Worm (Caenorhabditis elegans) whole organism, early embryonic: ENCODE measurements around the gene ZK1240.2.

Experiments
- B0310.2 ChIP-seq: sonication (generic microtip); optimal IDR thresholded peaks from 2 replicates; lab custom pipeline; 2016; ENCODE audit warnings: mild to moderate bottlenecking, missing genetic modification characterization, missing compliant biosample characterization
- F13C5.2 ChIP-seq: sonication (generic microtip); optimal IDR thresholded peaks from 2 replicates; lab custom pipeline; 2017; ENCODE audit warnings: mild to moderate bottlenecking, missing genetic modification characterization, inconsistent platforms, missing compliant biosample characterization
- aly-1 ChIP-seq: sonication (generic microtip); optimal IDR thresholded peaks from 2 replicates; lab custom pipeline; 2016; ENCODE audit warnings: missing genetic modification characterization, missing compliant biosample characterization
- ama-1 ChIP-seq: fragments of 150-350 bp; optimal IDR thresholded peaks from 2 replicates; lab custom pipeline; 2014
- ceh-13 ChIP-seq: fragments of 200-800 bp; sonication (Bioruptor generic); optimal IDR thresholded peaks from 2 replicates; lab custom pipeline; 2018; ENCODE audit warnings: mild to moderate bottlenecking, missing genetic modification characterization, missing compliant biosample characterization
- ceh-36 ChIP-seq: sonication (generic microtip); optimal IDR thresholded peaks from 2 replicates; lab custom pipeline; 2016; ENCODE audit warnings: missing genetic modification characterization, inconsistent platforms, missing compliant biosample characterization
- flt-1 ChIP-seq: fragments of 200-800 bp; sonication (Bioruptor generic); IDR thresholded peaks from 2 replicates; pipeline ENCODE4 v1.3.6; 2022; ENCODE audit warnings: missing genetic modification characterization, missing compliant biosample characterization
- hmbx-1 ChIP-seq: sonication (generic microtip); optimal IDR thresholded peaks from 2 replicates; lab custom pipeline; 2016; ENCODE audit warnings: mild to moderate bottlenecking, missing genetic modification characterization, missing compliant biosample characterization
- hmg-4 ChIP-seq: fragments of 200-800 bp; sonication (Bioruptor generic); optimal IDR thresholded peaks from 2 replicates; lab custom pipeline; 2018; ENCODE audit warnings: mild to moderate bottlenecking, missing genetic modification characterization, missing compliant biosample characterization
- pes-1 ChIP-seq: fragments of 200-800 bp; sonication (Bioruptor generic); IDR thresholded peaks from 2 replicates; pipeline ENCODE4 v1.3.6; 2022; ENCODE audit warnings: missing genetic modification reagents, missing genetic modification characterization, missing compliant biosample characterization
- tbx-11 ChIP-seq: fragments of 200-800 bp; sonication (Bioruptor generic); IDR thresholded peaks from 2 replicates; pipeline ENCODE4 v1.3.6; 2022; ENCODE audit warnings: missing genetic modification characterization, missing compliant biosample characterization
- tbx-37 ChIP-seq: fragments of 200-800 bp; sonication (Bioruptor generic); conservative IDR thresholded peaks from 2 replicates; pipeline ENCODE4 v1.3.6; 2022; ENCODE audit warnings: missing genetic modification reagents, missing genetic modification characterization, missing compliant biosample characterization
- tra-4 ChIP-seq: sonication (generic microtip); optimal IDR thresholded peaks from 2 replicates; lab custom pipeline; 2017; ENCODE audit warnings: missing genetic modification characterization, missing compliant biosample characterization

ce11 chrII:2305507-2305906 lies 17.7 kb upstream of the ZK1240.2 start:
- no peak for TF ChIP-seq tra-4 (tag; lab: Kevin White, UChicago)
- TF ChIP-seq flt-1 (GFP tag; lab: Robert Waterston, UW): no peak
- TF ChIP-seq ceh-36 (tag; lab: Kevin White, UChicago): no peak
- TF ChIP-seq hmbx-1 (tag; lab: Kevin White, UChicago): no peak
- TF ChIP-seq tbx-11: no peak
- no peak for TF ChIP-seq B0310.2 (tag; lab: Kevin White, UChicago)
- TF ChIP-seq aly-1 (tag; lab: Kevin White, UChicago): no peak
- no peak for TF ChIP-seq pes-1 (GFP tag; lab: Robert Waterston, UW)
- TF ChIP-seq ama-1 (lab: Kevin White, UChicago): no peak
- no peak for TF ChIP-seq F13C5.2
- no peak for TF ChIP-seq hmg-4
- TF ChIP-seq ceh-13: no peak
- no peak for TF ChIP-seq tbx-37 (GFP tag; lab: Robert Waterston, UW)
